Fruit fly (Drosophila melanogaster): ENCODE data around the gene CG3857.
A peak's percentile ranks its signal among the peaks of the same experiment; 100 is the strongest.

CG3857 gene

dm6 chrX:1966779-1967520, 27.1 kb upstream of the CG3857 start (continued):
- TF ChIP-seq peb (GFP tag; IDR thresholded peaks at IDR 0.05) = no peak
- TF ChIP-seq CG11504 (tag; optimal IDR thresholded peaks at IDR 0.05) = peak; percentile 26
- no peak for TF ChIP-seq D (optimal IDR thresholded peaks at IDR 0.05)
- TF ChIP-seq D (GFP tag; optimal IDR thresholded peaks at IDR 0.05) = peak; percentile 5
- no peak for TF ChIP-seq Lhr (GFP tag; optimal IDR thresholded peaks at IDR 0.05)
- TF ChIP-seq CG6689 (GFP tag; IDR thresholded peaks at IDR 0.05) = 0 out of 2 replicates have a peak, but pooled peaks have one; percentile 12
- TF ChIP-seq ssp (GFP tag; IDR thresholded peaks at IDR 0.05) = no peak
- no peak for TF ChIP-seq Atf6 (GFP tag; IDR thresholded peaks at IDR 0.05)
- TF ChIP-seq fd64A (GFP tag; optimal IDR thresholded peaks at IDR 0.05) = no peak
- TF ChIP-seq trh (GFP tag; optimal IDR thresholded peaks at IDR 0.05) = no peak
- peak; percentile 53 for TF ChIP-seq Deaf1 (tag; optimal IDR thresholded peaks at IDR 0.05)
- TF ChIP-seq nom (GFP tag; optimal IDR thresholded peaks at IDR 0.05) = no peak
- TF ChIP-seq CG5953 (GFP tag; IDR thresholded peaks at IDR 0.05) = no peak
- peak; percentile 3 for TF ChIP-seq Sox100B (GFP tag; optimal IDR thresholded peaks at IDR 0.05)
- TF ChIP-seq salm (tag; optimal IDR thresholded peaks at IDR 0.05) = no peak
- peak; percentile 31 for TF ChIP-seq Sox102F (GFP tag; optimal IDR thresholded peaks at IDR 0.05)
- no peak for TF ChIP-seq GATAe (GFP tag; conservative IDR thresholded peaks at IDR 0.05)
- TF ChIP-seq CG10543 (GFP tag; optimal IDR thresholded peaks at IDR 0.05) = no peak
- no peak for TF ChIP-seq ttk (GFP tag; IDR thresholded peaks at IDR 0.05)
- TF ChIP-seq vnd (GFP tag; IDR thresholded peaks at IDR 0.05; ENCODE audit: partially characterized antibody) = no peak
- TF ChIP-seq CG8944 (GFP tag; optimal IDR thresholded peaks at IDR 0.05) = no peak
- TF ChIP-seq Dp (GFP tag; optimal IDR thresholded peaks at IDR 0.05) = no peak
- TF ChIP-seq wek (GFP tag; optimal IDR thresholded peaks at IDR 0.05) = no peak
- TF ChIP-seq Ada2b (GFP tag; IDR thresholded peaks at IDR 0.05) = no peak
- TF ChIP-seq CG12236 (GFP tag; optimal IDR thresholded peaks at IDR 0.05) = no peak
- TF ChIP-seq Gsc (GFP tag; IDR thresholded peaks at IDR 0.05) = no peak
- TF ChIP-seq ash1 (GFP tag; optimal IDR thresholded peaks at IDR 0.05) = no peak
- TF ChIP-seq Mes4 (GFP tag; optimal IDR thresholded peaks at IDR 0.05) = no peak
- no peak for TF ChIP-seq Ravus (GFP tag; IDR thresholded peaks at IDR 0.05)
- TF ChIP-seq Ets97D (GFP tag; optimal IDR thresholded peaks at IDR 0.05) = no peak
- peak; percentile 17 for TF ChIP-seq dmrt99B (tag; optimal IDR thresholded peaks at IDR 0.05)
- no peak for TF ChIP-seq CG18599 (GFP tag; optimal IDR thresholded peaks at IDR 0.05)
- peak; percentile 46; the same call in 1 of the 2 replicates for TF ChIP-seq onecut (GFP tag; IDR thresholded peaks at IDR 0.05)
- TF ChIP-seq CG4424 (GFP tag; optimal IDR thresholded peaks at IDR 0.05) = no peak
- no peak for TF ChIP-seq ro (GFP tag; IDR thresholded peaks at IDR 0.05)
- no peak for TF ChIP-seq sd (tag; optimal IDR thresholded peaks at IDR 0.05)
- no peak for TF ChIP-seq CG10959 (GFP tag; IDR thresholded peaks at IDR 0.05)
- TF ChIP-seq zen2 (GFP tag; IDR thresholded peaks at IDR 0.05; ENCODE audit: partially characterized antibody) = no peak
- TF ChIP-seq nmo (GFP tag; optimal IDR thresholded peaks at IDR 0.05) = peak; percentile 6
- no peak for TF ChIP-seq CG17802 (tag; optimal IDR thresholded peaks at IDR 0.05)
- TF ChIP-seq CG3847 (GFP tag; IDR thresholded peaks at IDR 0.05) = no peak
- TF ChIP-seq crol (GFP tag; IDR thresholded peaks at IDR 0.05) = peak; percentile 50
- TF ChIP-seq Bgb (GFP tag; IDR thresholded peaks at IDR 0.05; ENCODE audit: partially characterized antibody) = no peak
- TF ChIP-seq pfk (GFP tag; optimal IDR thresholded peaks at IDR 0.05) = no peak
- TF ChIP-seq CG15514 (GFP tag; optimal IDR thresholded peaks at IDR 0.05) = no peak
- no peak for TF ChIP-seq Atf-2 (GFP tag; optimal IDR thresholded peaks at IDR 0.05)
- no peak for TF ChIP-seq CG17359 (tag; optimal IDR thresholded peaks at IDR 0.05)
- no peak for TF ChIP-seq zf30C (GFP tag; optimal IDR thresholded peaks at IDR 0.05)
- no peak for TF ChIP-seq Sry-β (GFP tag; optimal IDR thresholded peaks at IDR 0.05)
- no peak for TF ChIP-seq seq (GFP tag; IDR thresholded peaks at IDR 0.05)

Data from whole organism, embryonic.